Fruit fly (Drosophila melanogaster) whole organism, adult: ENCODE data around the gene CG42654.

Experiments
- CG11617 ChIP-seq: fragments of 200-800 bp; sonication (Bioruptor generic); optimal IDR thresholded peaks from 2 replicates; lab custom pipeline; 2017; ENCODE audit warnings: mild to moderate bottlenecking, missing biosample characterization, missing genetic modification reagents, missing genetic modification characterization
- CG12768 ChIP-seq: fragments of 200-800 bp; sonication (Bioruptor generic); optimal IDR thresholded peaks from 2 replicates; lab custom pipeline; 2017; ENCODE audit warnings: missing biosample characterization, missing genetic modification characterization, mild to moderate bottlenecking, moderate library complexity, missing genetic modification reagents
- CG14711 ChIP-seq: fragments of 200-800 bp; sonication (Bioruptor generic); optimal IDR thresholded peaks from 2 replicates; lab custom pipeline; 2018; ENCODE audit warnings: missing biosample characterization, mild to moderate bottlenecking, missing genetic modification characterization, moderate library complexity
- CG1620 ChIP-seq: fragments of 200-800 bp; sonication (Bioruptor generic); optimal IDR thresholded peaks from 2 replicates; lab custom pipeline; 2016; ENCODE audit warnings: missing biosample characterization, missing genetic modification characterization
- CG33017 ChIP-seq: fragments of 200-800 bp; sonication (Bioruptor generic); optimal IDR thresholded peaks from 2 replicates; lab custom pipeline; 2018; ENCODE audit warnings: missing biosample characterization, mild to moderate bottlenecking, missing genetic modification characterization, moderate library complexity
- CG5204 ChIP-seq: fragments of 200-800 bp; sonication (Bioruptor generic); optimal IDR thresholded peaks from 2 replicates; lab custom pipeline; 2016; ENCODE audit warnings: missing biosample characterization, missing genetic modification characterization
- CG7045 ChIP-seq: fragments of 200-800 bp; sonication (Bioruptor generic); optimal IDR thresholded peaks from 2 replicates; lab custom pipeline; 2017; ENCODE audit warnings: missing biosample characterization, mild to moderate bottlenecking, missing genetic modification characterization
- CG7101 ChIP-seq: fragments of 200-800 bp; sonication (Bioruptor generic); optimal IDR thresholded peaks from 2 replicates; lab custom pipeline; 2018; ENCODE audit warnings: missing biosample characterization, mild to moderate bottlenecking, missing genetic modification characterization, moderate library complexity
- Clk ChIP-seq: fragments of 200-800 bp; sonication (Bioruptor generic); optimal IDR thresholded peaks from 2 replicates; lab custom pipeline; 2017; ENCODE audit warnings: missing biosample characterization, missing genetic modification characterization
- Crg-1 ChIP-seq: fragments of 200-800 bp; sonication (Bioruptor generic); optimal IDR thresholded peaks from 2 replicates; lab custom pipeline; 2016; ENCODE audit warnings: missing biosample characterization, missing genetic modification characterization
- Hr96 ChIP-seq: fragments of 200-800 bp; sonication (Bioruptor generic); optimal IDR thresholded peaks from 2 replicates; lab custom pipeline; 2016; ENCODE audit warnings: missing biosample characterization, missing genetic modification characterization
- Mnt ChIP-seq: fragments of 200-800 bp; sonication (Bioruptor generic); optimal IDR thresholded peaks from 2 replicates; lab custom pipeline; 2016; ENCODE audit warnings: missing biosample characterization, mild to moderate bottlenecking, missing genetic modification characterization
- bab1 ChIP-seq: fragments of 200-800 bp; sonication (Bioruptor generic); optimal IDR thresholded peaks from 3 replicates; lab custom pipeline; 2019; ENCODE audit warnings: missing biosample characterization, mild to moderate bottlenecking, missing genetic modification characterization, moderate library complexity
- cic ChIP-seq: fragments of 200-800 bp; sonication (Bioruptor generic); optimal IDR thresholded peaks from 2 replicates; lab custom pipeline; 2017; ENCODE audit warnings: missing biosample characterization, mild to moderate bottlenecking, missing genetic modification characterization, moderate library complexity
- cnc ChIP-seq, 2 experiments: fragments of >200 bp; optimal IDR thresholded peaks; 2 replicates each; lab custom pipeline; 2017
- kay ChIP-seq: fragments of 200-800 bp; sonication (Bioruptor generic); peaks from one replicate; lab custom pipeline; 2016; ENCODE audit warnings: missing biosample characterization, missing genetic modification characterization, borderline replicate concordance
- ovo ChIP-seq: fragments of 200-800 bp; sonication (Bioruptor generic); optimal IDR thresholded peaks from 2 replicates; lab custom pipeline; 2016; ENCODE audit warnings: missing biosample characterization, missing genetic modification characterization
- pad ChIP-seq: fragments of 200-800 bp; sonication (Bioruptor generic); optimal IDR thresholded peaks from 3 replicates; lab custom pipeline; 2017; ENCODE audit warnings: missing biosample characterization, missing genetic modification characterization, mild to moderate bottlenecking, moderate library complexity, missing genetic modification reagents
- tj ChIP-seq: fragments of 200-800 bp; sonication (Bioruptor generic); optimal IDR thresholded peaks from 3 replicates; lab custom pipeline; 2017; ENCODE audit warnings: missing biosample characterization, mild to moderate bottlenecking, missing genetic modification characterization, moderate library complexity
- toe ChIP-seq: fragments of 200-800 bp; sonication (Bioruptor generic); optimal IDR thresholded peaks from 2 replicates; lab custom pipeline; 2016; ENCODE audit warnings: missing biosample characterization, missing genetic modification characterization

The CG42654 gene

DNA sequence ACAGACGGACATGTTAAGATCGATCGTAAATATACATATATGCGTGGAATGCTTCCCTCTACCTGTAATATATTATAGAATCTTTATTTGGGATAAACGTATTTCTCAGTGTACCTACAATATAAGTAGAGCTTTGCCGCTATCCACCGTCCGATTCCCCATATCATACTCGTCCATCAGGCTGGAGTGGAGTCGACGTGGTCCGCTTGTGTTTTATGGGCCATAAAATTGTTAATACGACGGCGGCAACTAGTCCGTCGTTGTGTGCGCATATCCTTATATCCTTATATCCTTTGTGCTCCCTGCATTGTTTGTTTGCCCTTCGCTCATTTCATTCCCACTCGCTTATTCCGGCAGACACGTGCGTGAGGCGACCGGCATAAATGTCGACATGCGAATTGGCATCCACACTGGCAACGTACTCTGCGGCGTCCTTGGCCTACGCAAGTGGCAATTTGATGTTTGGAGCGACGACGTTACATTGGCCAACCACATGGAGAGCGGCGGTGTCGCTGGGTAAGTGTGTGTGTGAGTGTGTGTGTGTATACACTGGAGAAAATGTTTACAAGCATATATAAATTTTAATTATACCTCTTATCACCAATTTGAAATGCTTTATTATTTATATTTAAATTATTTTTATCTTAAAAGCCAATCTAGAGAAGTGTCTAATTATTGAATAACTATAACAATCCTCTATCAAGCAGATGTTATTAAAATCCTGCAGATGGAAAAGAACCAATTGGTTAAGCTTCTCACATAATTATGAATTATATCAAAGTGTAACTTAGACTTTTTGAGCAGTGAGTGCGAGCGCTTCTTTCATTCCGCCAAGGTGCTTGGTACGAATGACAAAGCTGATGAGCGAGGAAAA is 14.6 kb upstream of the CG42654 start:
- TF ChIP-seq Clk (GFP tag; lab: Kevin White, UChicago): no peak
- TF ChIP-seq Hr96 (GFP tag; lab: Kevin White, UChicago): no peak
- TF ChIP-seq ovo: no peak
- TF ChIP-seq CG7101 (tag; lab: Kevin White, UChicago): no peak
- no peak for TF ChIP-seq bab1 (GFP tag; lab: Kevin White, UChicago)
- no peak for TF ChIP-seq Crg-1 (GFP tag; lab: Kevin White, UChicago)
- TF ChIP-seq CG11617 (GFP tag; lab: Kevin White, UChicago): no peak
- no peak for TF ChIP-seq toe (GFP tag; lab: Kevin White, UChicago)
- TF ChIP-seq CG33017 (tag; lab: Kevin White, UChicago): no peak
- no peak for TF ChIP-seq tj (GFP tag; lab: Kevin White, UChicago)
- no peak for TF ChIP-seq CG12768 (GFP tag; lab: Kevin White, UChicago)
- no peak for TF ChIP-seq cnc (optimal IDR thresholded peaks at IDR 0.05; lab: Kevin White, UChicago)
- no peak for TF ChIP-seq kay (GFP tag; lab: Kevin White, UChicago)

DNA sequence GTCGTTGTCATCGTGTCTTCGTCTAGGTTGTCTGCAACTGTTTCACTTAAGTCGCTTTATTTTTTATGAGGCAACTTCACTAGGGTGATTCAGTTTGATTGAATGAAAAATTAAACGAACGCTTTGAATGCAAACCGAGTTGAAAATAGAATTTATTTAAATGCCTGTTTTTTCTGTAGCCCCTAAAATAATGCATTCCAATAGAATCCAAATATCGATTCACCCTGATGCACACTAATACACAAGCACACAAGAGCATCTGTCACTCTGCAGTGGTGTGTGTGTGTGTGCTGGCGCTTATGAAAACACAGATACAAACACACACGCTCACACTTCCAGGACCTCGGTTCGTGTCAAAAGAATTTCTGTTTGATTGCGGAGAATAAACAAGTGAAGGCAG is 7.5 kb upstream of the CG42654 start:
- TF ChIP-seq ovo (no peak), Clk (GFP tag; lab: Kevin White, UChicago) (no peak), CG14711 (no peak), tj (GFP tag; lab: Kevin White, UChicago) (no peak), cic (GFP tag; lab: Kevin White, UChicago) (no peak), toe (GFP tag; lab: Kevin White, UChicago) (no peak), Crg-1 (GFP tag; lab: Kevin White, UChicago) (no peak), CG33017 (tag; lab: Kevin White, UChicago) (no peak), CG1620 (GFP tag; lab: Kevin White, UChicago) (no peak), CG7045 (no peak), CG11617 (GFP tag; lab: Kevin White, UChicago) (no peak), bab1 (GFP tag; lab: Kevin White, UChicago) (no peak), CG7101 (tag; lab: Kevin White, UChicago) (no peak)

DNA sequence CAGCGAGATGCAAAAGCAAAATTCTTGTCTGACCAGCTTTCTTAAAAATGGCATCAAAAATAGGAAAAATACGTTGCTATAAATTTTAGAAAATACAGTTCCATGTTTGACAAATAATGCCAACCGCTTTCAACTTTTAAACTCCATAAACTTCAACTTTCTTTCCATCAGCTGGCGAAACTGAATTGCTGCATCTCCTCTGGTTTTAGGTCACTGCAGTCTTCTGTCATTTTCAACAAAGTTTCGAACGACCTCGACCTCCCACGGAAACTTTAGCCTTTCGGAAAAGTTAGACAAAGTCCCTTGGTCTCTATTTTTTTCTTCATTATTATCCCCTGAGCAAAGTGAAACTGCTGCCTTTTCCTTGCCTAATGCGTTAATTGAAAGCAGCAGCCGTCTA is 1.4 kb upstream of the CG42654 start, which contains the start of gene CG42263:
Gene CG42263, minus strand, starts transcription at position 101 of the 400 bp plus-strand sequence.
- TF ChIP-seq CG12768 (GFP tag; lab: Kevin White, UChicago) (no peak), ovo (no peak), pad (GFP tag; lab: Kevin White, UChicago) (no peak)

DNA sequence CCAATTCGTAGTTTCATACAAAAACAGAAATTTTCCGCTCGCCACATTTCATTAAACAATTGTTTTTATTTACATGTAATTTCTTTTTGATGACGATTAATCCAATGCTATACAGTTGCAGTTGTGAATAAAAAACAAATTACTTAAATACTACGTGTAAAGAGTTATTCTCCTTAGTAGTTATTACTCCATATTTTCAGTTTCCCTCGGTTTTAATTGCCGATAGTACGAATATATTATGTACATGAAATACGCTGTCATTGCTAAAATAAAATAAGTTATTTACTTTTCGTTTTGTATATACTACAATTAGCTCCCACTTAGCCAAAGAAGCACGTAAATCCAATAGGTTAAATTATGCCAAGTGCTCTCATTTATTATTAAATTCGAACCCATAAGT is 714 bp downstream of the CG42654 start, which contains the start of gene CG42655:
Gene CG42655, minus strand, starts transcription at position 101 of the 400 bp plus-strand sequence.
- TF ChIP-seq CG5204 (GFP tag; lab: Kevin White, UChicago): no peak
- TF ChIP-seq cic (GFP tag; lab: Kevin White, UChicago): no peak
- no peak for TF ChIP-seq CG7101 (tag; lab: Kevin White, UChicago)
- no peak for TF ChIP-seq pad (GFP tag; lab: Kevin White, UChicago)
- TF ChIP-seq CG7045: no peak
- TF ChIP-seq bab1 (GFP tag; lab: Kevin White, UChicago): no peak
- TF ChIP-seq cnc (optimal IDR thresholded peaks at IDR 0.05; lab: Kevin White, UChicago): no peak
- no peak for TF ChIP-seq Mnt
- no peak for TF ChIP-seq Hr96 (GFP tag; lab: Kevin White, UChicago)
- no peak for TF ChIP-seq tj (GFP tag; lab: Kevin White, UChicago)
- no peak for TF ChIP-seq CG14711
- no peak for TF ChIP-seq CG12768 (GFP tag; lab: Kevin White, UChicago)
- no peak for TF ChIP-seq CG11617 (GFP tag; lab: Kevin White, UChicago)
- TF ChIP-seq CG1620 (GFP tag; lab: Kevin White, UChicago): no peak
- no peak for TF ChIP-seq ovo
- no peak for TF ChIP-seq CG33017 (tag; lab: Kevin White, UChicago)
- TF ChIP-seq Crg-1 (GFP tag; lab: Kevin White, UChicago): no peak
- TF ChIP-seq Clk (GFP tag; lab: Kevin White, UChicago): no peak
- TF ChIP-seq toe (GFP tag; lab: Kevin White, UChicago): no peak
- TF ChIP-seq kay (GFP tag; lab: Kevin White, UChicago): no peak

DNA sequence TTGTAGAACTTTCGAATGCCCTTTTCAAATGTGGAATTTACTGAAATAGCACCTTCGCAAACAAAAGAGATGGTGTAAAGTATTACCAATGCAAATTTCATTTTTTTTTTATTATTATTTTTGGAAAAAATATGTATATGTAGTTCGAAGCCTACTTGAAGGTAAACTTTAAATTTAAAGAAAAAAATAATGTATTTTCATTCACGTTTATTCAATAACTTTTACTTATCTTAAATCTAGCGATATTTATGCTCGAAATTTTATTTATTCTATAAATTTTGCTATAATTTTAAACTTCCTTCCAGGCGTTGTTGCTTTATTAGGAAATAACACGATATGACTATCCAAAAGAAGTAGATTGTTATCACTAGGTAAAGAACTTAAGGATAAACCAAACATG is 1.6 kb downstream of the CG42654 start, which contains the start of gene CG33710:
Gene CG33710, minus strand, starts transcription at position 101 of the 400 bp plus-strand sequence.
- TF ChIP-seq Mnt (no peak), kay (GFP tag; lab: Kevin White, UChicago) (no peak), CG1620 (GFP tag; lab: Kevin White, UChicago) (no peak), CG11617 (GFP tag; lab: Kevin White, UChicago) (no peak), Hr96 (GFP tag; lab: Kevin White, UChicago) (no peak), toe (GFP tag; lab: Kevin White, UChicago) (no peak), bab1 (GFP tag; lab: Kevin White, UChicago) (no peak), cic (GFP tag; lab: Kevin White, UChicago) (no peak), CG7101 (tag; lab: Kevin White, UChicago) (no peak), tj (GFP tag; lab: Kevin White, UChicago) (no peak), CG5204 (GFP tag; lab: Kevin White, UChicago) (no peak), Clk (GFP tag; lab: Kevin White, UChicago) (no peak), CG12768 (GFP tag; lab: Kevin White, UChicago) (no peak)
